Worm (Caenorhabditis elegans) whole organism, L3 larva: ENCODE results near the gene ZK1055.4.

ENCODE experiments used
- ama-1 ChIP-seq: fragments of 150-350 bp; optimal IDR thresholded peaks from 2 replicates; lab custom pipeline; 2018
- ceh-28 ChIP-seq: fragments of 150-350 bp; optimal IDR thresholded peaks from 2 replicates; lab custom pipeline; 2014; ENCODE audit warnings: missing biosample characterization, missing genetic modification reagents, missing genetic modification characterization
- elt-2 ChIP-seq: sonication (generic microtip); optimal IDR thresholded peaks from 2 replicates; lab custom pipeline; 2016; ENCODE audit warnings: missing genetic modification reagents, mild to moderate bottlenecking, missing genetic modification characterization, missing compliant biosample characterization
- elt-3 ChIP-seq, 3 experiments: fragments of 150-350 bp in 1 of 3; sonication (generic microtip) in 2 of 3; optimal IDR thresholded peaks; 2 replicates in 2 of 3; 4 replicates in 1 of 3; lab custom pipeline; 2014 to 2017; ENCODE audit warnings: missing biosample characterization in 3 of 3, missing genetic modification characterization in 3 of 3
- fos-1 ChIP-seq: fragments of 150-350 bp; optimal IDR thresholded peaks from 2 replicates; lab custom pipeline; 2014; ENCODE audit warnings: missing biosample characterization, missing genetic modification characterization
- jun-1 ChIP-seq: fragments of 150-350 bp; optimal IDR thresholded peaks from 2 replicates; lab custom pipeline; 2014; ENCODE audit warnings: missing biosample characterization, missing genetic modification reagents, missing genetic modification characterization
- lin-15B ChIP-seq: fragments of 150-350 bp; optimal IDR thresholded peaks from 2 replicates; lab custom pipeline; 2014; ENCODE audit warnings: missing biosample characterization, missing genetic modification characterization
- mdl-1 ChIP-seq: fragments of 150-350 bp; optimal IDR thresholded peaks from 2 replicates; lab custom pipeline; 2014; ENCODE audit warnings: missing biosample characterization, missing genetic modification characterization
- nhr-11 ChIP-seq: fragments of 150-350 bp; optimal IDR thresholded peaks from 2 replicates; lab custom pipeline; 2014; ENCODE audit warnings: missing biosample characterization, missing genetic modification characterization
- nhr-12 ChIP-seq: fragments of 150-350 bp; optimal IDR thresholded peaks from 2 replicates; lab custom pipeline; 2014; ENCODE audit warnings: missing biosample characterization, missing genetic modification characterization
- nhr-237 ChIP-seq: fragments of 150-350 bp; optimal IDR thresholded peaks from 2 replicates; lab custom pipeline; 2014; ENCODE audit warnings: missing biosample characterization, missing genetic modification characterization
- pqm-1 ChIP-seq: fragments of 150-350 bp; optimal IDR thresholded peaks from 2 replicates; lab custom pipeline; 2017; ENCODE audit warnings: missing biosample characterization, missing genetic modification characterization, inconsistent platforms
- ztf-11 ChIP-seq: fragments of 150-350 bp; optimal IDR thresholded peaks from 2 replicates; lab custom pipeline; 2014; ENCODE audit warnings: missing biosample characterization, missing genetic modification characterization
- ztf-4 ChIP-seq: fragments of 150-350 bp; optimal IDR thresholded peaks from 2 replicates; lab custom pipeline; 2014; ENCODE audit warnings: missing biosample characterization, missing genetic modification characterization

ce11 chrV:6626244-6626643 is 44.4 kb downstream of the ZK1055.4 start, which contains the start of gene ppt-1:
- TF ChIP-seq ama-1 (lab: Kevin White, UChicago) (no peak), nhr-237 (no peak), ceh-28 (tag; lab: Kevin White, UChicago) (no peak), lin-15B (tag; lab: Kevin White, UChicago) (no peak), pqm-1 (no peak), nhr-12 (no peak), nhr-11 (no peak), mdl-1 (no peak), jun-1 (no peak), elt-2 (tag; lab: Kevin White, UChicago) (no peak), ztf-11 (tag; lab: Kevin White, UChicago) (no peak), elt-3 (tag; optimal IDR thresholded peaks at IDR 0.05; lab: Kevin White, UChicago) (no peak), ztf-4 (tag; lab: Kevin White, UChicago) (no peak), fos-1 (no peak)
